Fruit fly (Drosophila melanogaster) whole organism, embryonic: ENCODE results near the gene CG6830.
A peak's percentile ranks its signal among the peaks of the same experiment; 100 is the strongest.

Experiments used
- Abd-B ChIP-seq: fragments of 200-800 bp; sonication (Bioruptor generic); optimal IDR thresholded peaks from 2 replicates; lab custom pipeline; 2018; ENCODE audit warnings: missing biosample characterization, mild to moderate bottlenecking, missing genetic modification characterization, moderate library complexity
- Bdp1 ChIP-seq: fragments of 200-800 bp; sonication (Bioruptor generic); optimal IDR thresholded peaks from 3 replicates; lab custom pipeline; 2016; ENCODE audit warnings: missing biosample characterization, missing genetic modification characterization
- CG10543 ChIP-seq: fragments of 200-800 bp; sonication (Bioruptor generic); optimal IDR thresholded peaks from 3 replicates; lab custom pipeline; 2017; ENCODE audit warnings: missing biosample characterization, mild to moderate bottlenecking, missing genetic modification characterization, moderate library complexity
- CG10654 ChIP-seq: fragments of 200-800 bp; sonication (Bioruptor generic); optimal IDR thresholded peaks from 2 replicates; lab custom pipeline; 2016; ENCODE audit warnings: missing biosample characterization, missing genetic modification characterization
- CG12236 ChIP-seq: fragments of 200-800 bp; sonication (Bioruptor generic); optimal IDR thresholded peaks from 2 replicates; lab custom pipeline; 2016; ENCODE audit warnings: missing biosample characterization, missing genetic modification characterization
- CG1233 ChIP-seq: fragments of 200-800 bp; sonication (Bioruptor generic); optimal IDR thresholded peaks from 4 replicates; lab custom pipeline; 2018; ENCODE audit warnings: missing biosample characterization, mild to moderate bottlenecking, missing genetic modification characterization
- CG14965 ChIP-seq: fragments of 200-800 bp; sonication (Bioruptor generic); optimal IDR thresholded peaks from 2 replicates; lab custom pipeline; 2016; ENCODE audit warnings: missing biosample characterization, missing genetic modification characterization, borderline replicate concordance
- CG15479 ChIP-seq: fragments of 200-800 bp; sonication (Bioruptor generic); optimal IDR thresholded peaks from 3 replicates; lab custom pipeline; 2019; ENCODE audit warnings: missing biosample characterization, mild to moderate bottlenecking, missing genetic modification characterization, moderate library complexity
- CG15601 ChIP-seq: fragments of 200-800 bp; sonication (Bioruptor generic); optimal IDR thresholded peaks from 3 replicates; lab custom pipeline; 2019; ENCODE audit warnings: missing biosample characterization, mild to moderate bottlenecking, missing genetic modification characterization, moderate library complexity
- CG17802 ChIP-seq: fragments of 200-800 bp; sonication (Bioruptor generic); optimal IDR thresholded peaks from 2 replicates; lab custom pipeline; 2018; ENCODE audit warnings: missing biosample characterization, mild to moderate bottlenecking, missing genetic modification characterization, moderate library complexity
- CG17829 ChIP-seq: fragments of 200-800 bp; optimal IDR thresholded peaks from 2 replicates; lab custom pipeline; 2019; ENCODE audit warnings: missing biosample characterization, mild to moderate bottlenecking, missing genetic modification characterization, moderate library complexity
- CG17912 ChIP-seq: fragments of 200-800 bp; sonication (Bioruptor generic); optimal IDR thresholded peaks from 2 replicates; lab custom pipeline; 2018; ENCODE audit warnings: missing biosample characterization, mild to moderate bottlenecking, missing genetic modification characterization
- CG1832 ChIP-seq: fragments of 200-800 bp; sonication (Bioruptor generic); optimal IDR thresholded peaks from 2 replicates; lab custom pipeline; 2017; ENCODE audit warnings: missing biosample characterization, mild to moderate bottlenecking, missing genetic modification characterization, inconsistent platforms
- CG18764 ChIP-seq: fragments of 200-800 bp; sonication (Bioruptor generic); optimal IDR thresholded peaks from 3 replicates; lab custom pipeline; 2016; ENCODE audit warnings: missing biosample characterization, missing genetic modification characterization
- CG30403 ChIP-seq: fragments of 200-800 bp; sonication (Bioruptor generic); optimal IDR thresholded peaks from 3 replicates; lab custom pipeline; 2016; ENCODE audit warnings: missing biosample characterization, missing genetic modification characterization
- CG34224 ChIP-seq: fragments of 200-800 bp; sonication (Bioruptor generic); IDR thresholded peaks from 3 replicates; pipeline ENCODE4 v1.3.6; 2022; ENCODE audit warnings: missing biosample characterization, missing genetic modification characterization; ENCODE audit not compliant: partially characterized antibody
- CG3995 ChIP-seq: fragments of 200-800 bp; sonication (Bioruptor generic); optimal IDR thresholded peaks from 3 replicates; lab custom pipeline; 2016; ENCODE audit warnings: missing biosample characterization, missing genetic modification characterization
- CG42726 ChIP-seq: fragments of 200-800 bp; sonication (Bioruptor generic); IDR thresholded peaks from 2 replicates; pipeline ENCODE4 v1.3.6; 2022; ENCODE audit warnings: missing biosample characterization, missing genetic modification characterization; ENCODE audit not compliant: partially characterized antibody
- CG8765 ChIP-seq: fragments of 200-800 bp; sonication (Bioruptor generic); IDR thresholded peaks from 2 replicates; pipeline ENCODE4 v1.3.6; 2022; ENCODE audit warnings: missing biosample characterization, missing genetic modification characterization
- D ChIP-seq, 2 experiments: fragments of 200-800 bp in 1 of 2; fragments of >200 bp in 1 of 2; sonication (Bioruptor generic) in 1 of 2; optimal IDR thresholded peaks; 2 replicates in 1 of 2; 3 replicates in 1 of 2; lab custom pipeline; 2017; ENCODE audit warnings: mild to moderate bottlenecking in 1 of 2, missing biosample characterization in 1 of 2, missing genetic modification characterization in 1 of 2, missing genetic modification reagents in 1 of 2
- Elba2 ChIP-seq: fragments of 200-800 bp; sonication (Bioruptor generic); optimal IDR thresholded peaks from 3 replicates; lab custom pipeline; 2016; ENCODE audit warnings: missing biosample characterization, missing genetic modification characterization
- Hmr ChIP-seq: fragments of 200-800 bp; sonication (Bioruptor generic); optimal IDR thresholded peaks from 3 replicates; lab custom pipeline; 2017; ENCODE audit warnings: mild to moderate bottlenecking, missing biosample characterization, missing genetic modification reagents, missing genetic modification characterization
- MESR4 ChIP-seq: fragments of 200-800 bp; sonication (Bioruptor generic); optimal IDR thresholded peaks from 2 replicates; lab custom pipeline; 2018; ENCODE audit warnings: missing biosample characterization, mild to moderate bottlenecking, missing genetic modification characterization, moderate library complexity
- Max ChIP-seq: fragments of 200-800 bp; sonication (Bioruptor generic); optimal IDR thresholded peaks from 2 replicates; lab custom pipeline; 2016; ENCODE audit warnings: missing biosample characterization, mild to moderate bottlenecking, missing genetic modification characterization
- Mes4 ChIP-seq: fragments of 200-800 bp; sonication (Bioruptor generic); optimal IDR thresholded peaks from 2 replicates; lab custom pipeline; 2016; ENCODE audit warnings: missing biosample characterization, missing genetic modification characterization
- NC2β ChIP-seq: fragments of 200-800 bp; sonication (Bioruptor generic); optimal IDR thresholded peaks from 2 replicates; lab custom pipeline; 2016; ENCODE audit warnings: missing biosample characterization, missing genetic modification characterization
- Nf-YA ChIP-seq: fragments of 200-800 bp; sonication (Bioruptor generic); IDR thresholded peaks from 2 replicates; pipeline ENCODE4 v1.3.6; 2022; ENCODE audit warnings: missing biosample characterization, missing genetic modification characterization
- Side ChIP-seq: fragments of 200-800 bp; sonication (Bioruptor generic); optimal IDR thresholded peaks from 2 replicates; lab custom pipeline; 2016; ENCODE audit warnings: missing biosample characterization, missing genetic modification characterization
- Vsx1 ChIP-seq: fragments of 200-800 bp; sonication (Bioruptor generic); optimal IDR thresholded peaks from 2 replicates; lab custom pipeline; 2017; ENCODE audit warnings: missing biosample characterization, mild to moderate bottlenecking, missing genetic modification characterization, missing genetic modification reagents
- ac ChIP-seq: fragments of 200-800 bp; sonication (Bioruptor generic); optimal IDR thresholded peaks from 3 replicates; lab custom pipeline; 2017; ENCODE audit warnings: missing biosample characterization, mild to moderate bottlenecking, missing genetic modification characterization
- az2 ChIP-seq: fragments of 200-800 bp; sonication (Bioruptor generic); optimal IDR thresholded peaks from 3 replicates; lab custom pipeline; 2016; ENCODE audit warnings: missing biosample characterization, missing genetic modification characterization
- br ChIP-seq: fragments of >200 bp; optimal IDR thresholded peaks from 2 replicates; lab custom pipeline; 2017
- dan ChIP-seq: fragments of 200-800 bp; sonication (Bioruptor generic); IDR thresholded peaks from 2 replicates; pipeline ENCODE4 v1.3.6; 2022; ENCODE audit warnings: missing biosample characterization, missing genetic modification characterization
- dm ChIP-seq: fragments of 200-800 bp; sonication (Bioruptor generic); optimal IDR thresholded peaks from 3 replicates; lab custom pipeline; 2016; ENCODE audit warnings: missing biosample characterization, missing genetic modification characterization
- dysf ChIP-seq: fragments of 200-800 bp; sonication (Bioruptor generic); IDR thresholded peaks from 3 replicates; pipeline ENCODE4 v1.3.6; 2022; ENCODE audit warnings: missing biosample characterization, missing genetic modification characterization
- esg ChIP-seq: fragments of 200-800 bp; sonication (Bioruptor generic); conservative IDR thresholded peaks from 2 replicates; pipeline ENCODE4 v1.3.6; 2022; ENCODE audit warnings: missing biosample characterization, missing genetic modification characterization
- eyg ChIP-seq: fragments of 200-800 bp; sonication (Bioruptor generic); optimal IDR thresholded peaks from 3 replicates; lab custom pipeline; 2016; ENCODE audit warnings: missing biosample characterization, missing genetic modification characterization
- lov ChIP-seq, 2 experiments: fragments of 200-800 bp in 1 of 2; fragments of >200 bp in 1 of 2; sonication (Bioruptor generic) in 1 of 2; IDR thresholded peaks in 1 of 2; optimal IDR thresholded peaks in 1 of 2; 2 replicates in 1 of 2; 3 replicates in 1 of 2; pipeline versions ENCODE4 v1.3.6 to Lab custom; 2017 to 2022; ENCODE audit warnings: missing biosample characterization in 1 of 2, missing genetic modification characterization in 1 of 2
- luna ChIP-seq: fragments of 200-800 bp; sonication (Bioruptor generic); optimal IDR thresholded peaks from 2 replicates; lab custom pipeline; 2016; ENCODE audit warnings: missing biosample characterization, missing genetic modification characterization
- nau ChIP-seq: fragments of 200-800 bp; sonication (Bioruptor generic); optimal IDR thresholded peaks from 3 replicates; lab custom pipeline; 2017; ENCODE audit warnings: missing biosample characterization, mild to moderate bottlenecking, missing genetic modification characterization, missing genetic modification reagents
- nerfin-2 ChIP-seq: fragments of 200-800 bp; sonication (Bioruptor generic); IDR thresholded peaks from 2 replicates; pipeline ENCODE4 v1.3.6; 2022; ENCODE audit warnings: missing biosample characterization, missing genetic modification characterization; ENCODE audit not compliant: partially characterized antibody
- p53 ChIP-seq: fragments of 200-800 bp; sonication (Bioruptor generic); optimal IDR thresholded peaks from 2 replicates; lab custom pipeline; 2016; ENCODE audit warnings: missing biosample characterization, missing genetic modification characterization
- prd ChIP-seq, 3 experiments: fragments of >200 bp in 2 of 3; fragments of 200-800 bp in 1 of 3; sonication (Bioruptor generic) in 1 of 3; optimal IDR thresholded peaks in 2 of 3; IDR thresholded peaks in 1 of 3; 2 replicates in 2 of 3; 3 replicates in 1 of 3; pipeline versions ENCODE4 v1.3.6 to Lab custom; 2017 to 2022; ENCODE audit warnings: missing biosample characterization in 1 of 3, missing genetic modification characterization in 1 of 3
- psq ChIP-seq: fragments of 200-800 bp; sonication (Bioruptor generic); optimal IDR thresholded peaks from 2 replicates; lab custom pipeline; 2017; ENCODE audit warnings: missing biosample characterization, missing genetic modification characterization
- ranshi ChIP-seq: fragments of 200-800 bp; sonication (Bioruptor generic); IDR thresholded peaks from 2 replicates; pipeline ENCODE4 v1.3.6; 2022; ENCODE audit warnings: missing biosample characterization, missing genetic modification characterization
- sens ChIP-seq: fragments of 200-800 bp; sonication (Bioruptor generic); peaks from one replicate; lab custom pipeline; 2016; ENCODE audit warnings: missing biosample characterization, missing genetic modification characterization
- sima ChIP-seq: fragments of 200-800 bp; sonication (Bioruptor generic); optimal IDR thresholded peaks from 2 replicates; lab custom pipeline; 2016; ENCODE audit warnings: missing biosample characterization, missing genetic modification characterization
- sr ChIP-seq: fragments of 200-800 bp; sonication (Bioruptor generic); IDR thresholded peaks from 3 replicates; pipeline ENCODE4 v1.3.6; 2022; ENCODE audit warnings: missing biosample characterization, missing genetic modification characterization
- twi ChIP-seq: fragments of 200-800 bp; optimal IDR thresholded peaks from 2 replicates; lab custom pipeline; 2019; ENCODE audit warnings: missing biosample characterization, mild to moderate bottlenecking, missing genetic modification characterization, moderate library complexity
- vnd ChIP-seq: fragments of 200-800 bp; sonication (Bioruptor generic); IDR thresholded peaks from 3 replicates; pipeline ENCODE4 v1.3.6; 2022; ENCODE audit warnings: missing biosample characterization, missing genetic modification characterization; ENCODE audit not compliant: partially characterized antibody

Gene CG6830

DNA sequence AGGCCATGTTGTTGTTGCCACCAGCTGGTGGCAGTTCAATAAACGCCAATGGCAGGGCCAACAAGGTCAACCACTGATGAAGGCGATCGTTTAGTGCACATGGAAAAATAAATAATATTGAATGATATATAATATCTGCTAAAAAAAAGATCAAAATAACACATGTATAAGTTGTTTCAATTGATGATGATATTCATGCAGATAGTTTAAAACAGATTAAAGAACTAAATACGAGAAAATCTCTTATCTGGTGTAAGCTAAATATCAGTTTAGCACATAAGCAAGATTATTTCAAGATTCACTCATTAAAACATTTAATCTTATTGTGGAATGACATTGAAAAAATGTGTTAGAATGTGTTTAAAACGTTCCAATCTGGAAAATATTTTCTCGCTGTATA lies 20.7 kb downstream of the CG6830 start (continued):
- TF ChIP-seq lov (optimal IDR thresholded peaks at IDR 0.05; lab: Kevin White, UChicago), result no peak
- no peak for TF ChIP-seq lov (GFP tag; IDR thresholded peaks at IDR 0.05; lab: Robert Waterston, UW)
- peak; percentile 47 for TF ChIP-seq CG17829 (tag; lab: Kevin White, UChicago)
- TF ChIP-seq dm (GFP tag; lab: Kevin White, UChicago), result no peak
- no peak for TF ChIP-seq MESR4
- TF ChIP-seq p53 (GFP tag; lab: Kevin White, UChicago), result no peak
- no peak for TF ChIP-seq CG15479 (GFP tag; lab: Kevin White, UChicago)
- TF ChIP-seq Nf-YA (GFP tag; lab: Robert Waterston, UW), result no peak
- TF ChIP-seq Max (GFP tag; lab: Kevin White, UChicago), result no peak
- no peak for TF ChIP-seq psq (GFP tag; lab: Kevin White, UChicago)
- peak; percentile 31 for TF ChIP-seq CG1233 (GFP tag; lab: Kevin White, UChicago)
- no peak for TF ChIP-seq Bdp1
- no peak for TF ChIP-seq CG14965 (GFP tag; lab: Kevin White, UChicago)
- TF ChIP-seq CG34224 (GFP tag; lab: Robert Waterston, UW), result no peak
- no peak for TF ChIP-seq CG10654 (GFP tag; lab: Kevin White, UChicago)
- TF ChIP-seq Elba2 (GFP tag; lab: Kevin White, UChicago), result no peak
- TF ChIP-seq CG3995 (GFP tag; lab: Kevin White, UChicago), result no peak
- no peak for TF ChIP-seq nerfin-2
- peak; percentile 49 for TF ChIP-seq Abd-B (GFP tag; lab: Kevin White, UChicago)
- TF ChIP-seq CG10543, result no peak
- peak; percentile 36 for TF ChIP-seq Hmr
- no peak for TF ChIP-seq D (optimal IDR thresholded peaks at IDR 0.05; lab: Kevin White, UChicago)
- TF ChIP-seq D (GFP tag; optimal IDR thresholded peaks at IDR 0.05; lab: Kevin White, UChicago), result peak; percentile 1
- TF ChIP-seq ac (GFP tag; lab: Kevin White, UChicago), result no peak
- no peak for TF ChIP-seq dan (GFP tag; lab: Robert Waterston, UW)
- TF ChIP-seq dysf (GFP tag; lab: Robert Waterston, UW), result peak; percentile 38; the same call in 1 of the 3 replicates
- no peak for TF ChIP-seq NC2β (GFP tag; lab: Kevin White, UChicago)
- no peak for TF ChIP-seq br (lab: Kevin White, UChicago)
- TF ChIP-seq twi (tag; lab: Kevin White, UChicago), result no peak
- TF ChIP-seq CG30403 (GFP tag; lab: Kevin White, UChicago), result peak; percentile 35
- TF ChIP-seq ranshi (GFP tag; lab: Robert Waterston, UW), result no peak
- no peak for TF ChIP-seq CG17912 (GFP tag; lab: Kevin White, UChicago)
- TF ChIP-seq sr (GFP tag; lab: Robert Waterston, UW), result no peak
- TF ChIP-seq CG42726 (GFP tag; lab: Robert Waterston, UW), result no peak
- TF ChIP-seq CG15601, result peak; percentile 19
- no peak for TF ChIP-seq Side
- TF ChIP-seq sima (GFP tag; lab: Kevin White, UChicago), result no peak
- no peak for TF ChIP-seq CG1832
- no peak for TF ChIP-seq nau (GFP tag; lab: Kevin White, UChicago)
- TF ChIP-seq sens (GFP tag; lab: Kevin White, UChicago), result peak; percentile 13
- TF ChIP-seq Vsx1 (GFP tag; lab: Kevin White, UChicago), result no peak
- TF ChIP-seq az2 (GFP tag; lab: Kevin White, UChicago), result peak; percentile 24
- no peak for TF ChIP-seq prd (optimal IDR thresholded peaks at IDR 0.05; lab: Kevin White, UChicago)
- peak; percentile 34; the same call in 1 of the 3 replicates for TF ChIP-seq prd (GFP tag; IDR thresholded peaks at IDR 0.05; lab: Robert Waterston, UW)
- peak; percentile 26; the same call in 1 of the 2 replicates for TF ChIP-seq esg (GFP tag; lab: Robert Waterston, UW)
- TF ChIP-seq CG18764 (GFP tag; lab: Kevin White, UChicago), result no peak
- TF ChIP-seq CG17802 (tag; lab: Kevin White, UChicago), result no peak
- no peak for TF ChIP-seq vnd (GFP tag; lab: Robert Waterston, UW)
- no peak for TF ChIP-seq Mes4 (GFP tag; lab: Kevin White, UChicago)
- no peak for TF ChIP-seq luna
- no peak for TF ChIP-seq CG12236 (GFP tag; lab: Kevin White, UChicago)
- no peak for TF ChIP-seq CG8765
- TF ChIP-seq eyg, result no peak
